Fruit fly (Drosophila melanogaster) whole organism: ENCODE data around the gene mRpS34.

Experiments used
- CG8478 ChIP-seq: fragments of >200 bp; optimal IDR thresholded peaks from 2 replicates; lab custom pipeline; 2018; ENCODE audit warnings: inconsistent platforms
- Dll ChIP-seq: fragments of >200 bp; optimal IDR thresholded peaks from 2 replicates; lab custom pipeline; 2017
- EcR ChIP-seq, 2 experiments: fragments of >200 bp; optimal IDR thresholded peaks; 2 replicates each; lab custom pipeline; 2017; ENCODE audit warnings: missing biosample characterization in 2 of 2, missing genetic modification characterization in 2 of 2, missing genetic modification reagents in 2 of 2
- pan ChIP-seq: fragments of >200 bp; optimal IDR thresholded peaks from 2 replicates; lab custom pipeline; 2017
- psq ChIP-seq: fragments of >200 bp; optimal IDR thresholded peaks from 2 replicates; lab custom pipeline; 2017

dm6 chr3L:16368199-16368598 lies 20.3 kb downstream of the mRpS34 start, which contains the start of gene CG4842:
- no peak for TF ChIP-seq pan (lab: Kevin White, UChicago)
- no peak for TF ChIP-seq psq
- TF ChIP-seq CG8478 (lab: Kevin White, UChicago) = no peak
- no peak for TF ChIP-seq Dll (lab: Kevin White, UChicago)
- no peak for TF ChIP-seq EcR (GFP tag; optimal IDR thresholded peaks at IDR 0.05; lab: Kevin White, UChicago)
